Fruit fly (Drosophila melanogaster) whole organism, embryonic: ENCODE measurements around the gene CG5846.
A peak's percentile ranks its signal among the peaks of the same experiment; 100 is the strongest.

Experiments
- Aef1 ChIP-seq: fragments of 200-800 bp; sonication (Bioruptor generic); IDR thresholded peaks from 3 replicates; pipeline ENCODE4 v1.3.6; 2022; ENCODE audit warnings: missing biosample characterization, missing genetic modification characterization
- Atf6 ChIP-seq: fragments of 200-800 bp; sonication (Bioruptor generic); IDR thresholded peaks from 2 replicates; pipeline ENCODE4 v1.3.6; 2022; ENCODE audit warnings: missing biosample characterization, missing genetic modification characterization
- CG1024 ChIP-seq: fragments of 200-800 bp; sonication (Bioruptor generic); IDR thresholded peaks from 2 replicates; pipeline ENCODE4 v1.3.6; 2022; ENCODE audit warnings: missing biosample characterization, missing genetic modification characterization
- CG10274 ChIP-seq: fragments of 200-800 bp; sonication (Bioruptor generic); optimal IDR thresholded peaks from 3 replicates; lab custom pipeline; 2017; ENCODE audit warnings: missing biosample characterization, mild to moderate bottlenecking, missing genetic modification characterization
- CG11695 ChIP-seq: fragments of 200-800 bp; sonication (Bioruptor generic); IDR thresholded peaks from 3 replicates; pipeline ENCODE4 v1.3.6; 2022; ENCODE audit warnings: missing biosample characterization, missing genetic modification characterization
- CG13123 ChIP-seq: fragments of 200-800 bp; sonication (Bioruptor generic); optimal IDR thresholded peaks from 2 replicates; lab custom pipeline; 2016; ENCODE audit warnings: missing biosample characterization, missing genetic modification characterization
- CG14014 ChIP-seq: fragments of 200-800 bp; sonication (Bioruptor generic); IDR thresholded peaks from 2 replicates; pipeline ENCODE4 v1.3.6; 2022; ENCODE audit warnings: missing biosample characterization, missing genetic modification characterization
- CG14860 ChIP-seq: fragments of 200-800 bp; sonication (Bioruptor generic); IDR thresholded peaks from 3 replicates; pipeline ENCODE4 v1.3.6; 2022; ENCODE audit warnings: missing biosample characterization, missing genetic modification characterization; ENCODE audit not compliant: partially characterized antibody
- CG15011 ChIP-seq: fragments of 200-800 bp; sonication (Bioruptor generic); optimal IDR thresholded peaks from 3 replicates; lab custom pipeline; 2018; ENCODE audit warnings: missing biosample characterization, mild to moderate bottlenecking, missing genetic modification characterization
- CG1647 ChIP-seq: fragments of 200-800 bp; sonication (Bioruptor generic); optimal IDR thresholded peaks from 3 replicates; lab custom pipeline; 2016; ENCODE audit warnings: missing biosample characterization, missing genetic modification characterization
- CG18599 ChIP-seq: fragments of 200-800 bp; sonication (Bioruptor generic); optimal IDR thresholded peaks from 3 replicates; lab custom pipeline; 2017; ENCODE audit warnings: missing biosample characterization, missing genetic modification characterization, mild to moderate bottlenecking, moderate library complexity, missing genetic modification reagents
- CG2129 ChIP-seq: fragments of 200-800 bp; sonication (Bioruptor generic); IDR thresholded peaks from 2 replicates; pipeline ENCODE4 v1.3.6; 2022; ENCODE audit warnings: missing biosample characterization, missing genetic modification characterization; ENCODE audit not compliant: partially characterized antibody
- CG2199 ChIP-seq: fragments of 200-800 bp; sonication (Bioruptor generic); IDR thresholded peaks from 3 replicates; pipeline ENCODE4 v1.3.6; 2022; ENCODE audit warnings: missing biosample characterization, missing genetic modification characterization
- CG3163 ChIP-seq: fragments of 200-800 bp; sonication (Bioruptor generic); optimal IDR thresholded peaks from 3 replicates; lab custom pipeline; 2016; ENCODE audit warnings: missing biosample characterization, missing genetic modification characterization
- CG33557 ChIP-seq: fragments of 200-800 bp; sonication (Bioruptor generic); optimal IDR thresholded peaks from 2 replicates; lab custom pipeline; 2019; ENCODE audit warnings: missing biosample characterization, mild to moderate bottlenecking, missing genetic modification characterization, moderate library complexity
- CG43689 ChIP-seq: fragments of 200-800 bp; sonication (Bioruptor generic); IDR thresholded peaks from 2 replicates; pipeline ENCODE4 v1.3.6; 2022; ENCODE audit warnings: missing biosample characterization, missing genetic modification characterization
- CG8290 ChIP-seq, 3 experiments: fragments of 200-800 bp; sonication (Bioruptor generic); optimal IDR thresholded peaks; 2 replicates each; lab custom pipeline; 2016 to 2019; ENCODE audit warnings: missing biosample characterization in 3 of 3, missing genetic modification characterization in 3 of 3, mild to moderate bottlenecking in 2 of 3, moderate library complexity in 1 of 3
- Doc3 ChIP-seq: fragments of 200-800 bp; sonication (Bioruptor generic); IDR thresholded peaks from 3 replicates; pipeline ENCODE4 v1.3.6; 2022; ENCODE audit warnings: missing biosample characterization, missing genetic modification characterization; ENCODE audit not compliant: partially characterized antibody
- Drgx ChIP-seq: fragments of 200-800 bp; sonication (Bioruptor generic); IDR thresholded peaks from 2 replicates; pipeline ENCODE4 v1.3.6; 2022; ENCODE audit warnings: missing biosample characterization, missing genetic modification characterization
- Ets65A ChIP-seq: fragments of 200-800 bp; sonication (Bioruptor generic); peaks from one replicate; lab custom pipeline; 2016; ENCODE audit warnings: missing biosample characterization, missing genetic modification characterization
- Hr78 ChIP-seq, 2 experiments: fragments of 200-800 bp in 1 of 2; fragments of >200 bp in 1 of 2; sonication (Bioruptor generic) in 1 of 2; optimal IDR thresholded peaks; 2 replicates each; lab custom pipeline; 2017 to 2019; ENCODE audit warnings: missing biosample characterization in 2 of 2, missing genetic modification characterization in 2 of 2, mild to moderate bottlenecking in 1 of 2, moderate library complexity in 1 of 2
- Kr ChIP-seq: fragments of 200-800 bp; sonication (Bioruptor generic); optimal IDR thresholded peaks from 2 replicates; lab custom pipeline; 2017; ENCODE audit warnings: missing biosample characterization, mild to moderate bottlenecking, missing genetic modification characterization
- NC2α ChIP-seq: fragments of 200-800 bp; sonication (Bioruptor generic); optimal IDR thresholded peaks from 2 replicates; lab custom pipeline; 2016; ENCODE audit warnings: missing biosample characterization, missing genetic modification characterization
- NFAT ChIP-seq: fragments of 200-800 bp; sonication (Bioruptor generic); IDR thresholded peaks from 2 replicates; pipeline ENCODE4 v1.3.6; 2022; ENCODE audit warnings: missing biosample characterization, missing genetic modification characterization
- NK7.1 ChIP-seq: fragments of 200-800 bp; sonication (Bioruptor generic); optimal IDR thresholded peaks from 3 replicates; lab custom pipeline; 2016; ENCODE audit warnings: missing biosample characterization, missing genetic modification characterization
- Oaz ChIP-seq: fragments of 200-800 bp; sonication (Bioruptor generic); IDR thresholded peaks from 2 replicates; pipeline ENCODE4 v1.3.6; 2022; ENCODE audit warnings: missing biosample characterization, missing genetic modification characterization
- Rfx ChIP-seq: fragments of 200-800 bp; sonication (Bioruptor generic); IDR thresholded peaks from 2 replicates; pipeline ENCODE4 v1.3.6; 2022; ENCODE audit warnings: missing biosample characterization, missing genetic modification characterization
- Sox100B ChIP-seq: fragments of 200-800 bp; sonication (Bioruptor generic); optimal IDR thresholded peaks from 3 replicates; lab custom pipeline; 2018; ENCODE audit warnings: missing biosample characterization, mild to moderate bottlenecking, missing genetic modification characterization
- ab ChIP-seq: fragments of 200-800 bp; sonication (Bioruptor generic); optimal IDR thresholded peaks from 2 replicates; lab custom pipeline; 2016; ENCODE audit warnings: missing biosample characterization, missing genetic modification characterization
- ase ChIP-seq: fragments of 200-800 bp; sonication (Bioruptor generic); IDR thresholded peaks from 3 replicates; pipeline ENCODE4 v1.3.6; 2022; ENCODE audit warnings: missing biosample characterization, missing genetic modification characterization
- bbx ChIP-seq: fragments of 200-800 bp; sonication (Bioruptor generic); IDR thresholded peaks from 2 replicates; pipeline ENCODE4 v1.3.6; 2022; ENCODE audit warnings: missing biosample characterization, missing genetic modification characterization; ENCODE audit not compliant: partially characterized antibody
- cato ChIP-seq: fragments of 200-800 bp; sonication (Bioruptor generic); optimal IDR thresholded peaks from 2 replicates; lab custom pipeline; 2016; ENCODE audit warnings: missing biosample characterization, missing genetic modification characterization, borderline replicate concordance
- danr ChIP-seq: fragments of 200-800 bp; sonication (Bioruptor generic); IDR thresholded peaks from 2 replicates; pipeline ENCODE4 v1.3.6; 2022; ENCODE audit warnings: missing biosample characterization, missing genetic modification characterization
- dysf ChIP-seq: fragments of 200-800 bp; sonication (Bioruptor generic); IDR thresholded peaks from 3 replicates; pipeline ENCODE4 v1.3.6; 2022; ENCODE audit warnings: missing biosample characterization, missing genetic modification characterization
- esg ChIP-seq: fragments of 200-800 bp; sonication (Bioruptor generic); conservative IDR thresholded peaks from 2 replicates; pipeline ENCODE4 v1.3.6; 2022; ENCODE audit warnings: missing biosample characterization, missing genetic modification characterization
- exex ChIP-seq: fragments of 200-800 bp; sonication (Bioruptor generic); optimal IDR thresholded peaks from 4 replicates; lab custom pipeline; 2018; ENCODE audit warnings: missing biosample characterization, mild to moderate bottlenecking, missing genetic modification characterization, moderate library complexity
- gcm2 ChIP-seq: fragments of 200-800 bp; sonication (Bioruptor generic); optimal IDR thresholded peaks from 2 replicates; lab custom pipeline; 2016; ENCODE audit warnings: missing biosample characterization, missing genetic modification characterization
- grau ChIP-seq: fragments of 200-800 bp; optimal IDR thresholded peaks from 3 replicates; lab custom pipeline; 2019; ENCODE audit warnings: missing biosample characterization, mild to moderate bottlenecking, missing genetic modification characterization, moderate library complexity
- gt ChIP-seq: fragments of 200-800 bp; sonication (Bioruptor generic); IDR thresholded peaks from 2 replicates; pipeline ENCODE4 v1.3.6; 2022; ENCODE audit warnings: missing biosample characterization, missing genetic modification characterization
- hbn ChIP-seq: fragments of 200-800 bp; sonication (Bioruptor generic); IDR thresholded peaks from 2 replicates; pipeline ENCODE4 v1.3.6; 2022; ENCODE audit warnings: missing biosample characterization, missing genetic modification characterization; ENCODE audit not compliant: partially characterized antibody
- ken ChIP-seq: fragments of 200-800 bp; sonication (Bioruptor generic); IDR thresholded peaks from 3 replicates; pipeline ENCODE4 v1.3.6; 2022; ENCODE audit warnings: missing biosample characterization, missing genetic modification characterization
- psq ChIP-seq: fragments of 200-800 bp; sonication (Bioruptor generic); optimal IDR thresholded peaks from 2 replicates; lab custom pipeline; 2017; ENCODE audit warnings: missing biosample characterization, missing genetic modification characterization
- pzg ChIP-seq: fragments of 200-800 bp; sonication (Bioruptor generic); optimal IDR thresholded peaks from 3 replicates; lab custom pipeline; 2018; ENCODE audit warnings: missing biosample characterization, mild to moderate bottlenecking, missing genetic modification characterization, moderate library complexity
- row ChIP-seq: fragments of 200-800 bp; sonication (Bioruptor generic); IDR thresholded peaks from 3 replicates; pipeline ENCODE4 v1.3.6; 2022; ENCODE audit warnings: missing biosample characterization, missing genetic modification characterization
- sob ChIP-seq: fragments of 200-800 bp; sonication (Bioruptor generic); IDR thresholded peaks from 2 replicates; pipeline ENCODE4 v1.3.6; 2022; ENCODE audit warnings: missing biosample characterization, missing genetic modification characterization
- tio ChIP-seq: fragments of 200-800 bp; sonication (Bioruptor generic); optimal IDR thresholded peaks from 2 replicates; lab custom pipeline; 2017; ENCODE audit warnings: missing biosample characterization, missing genetic modification characterization, inconsistent platforms
- tna ChIP-seq: fragments of 200-800 bp; sonication (Bioruptor generic); IDR thresholded peaks from 2 replicates; pipeline ENCODE4 v1.3.6; 2022; ENCODE audit warnings: missing biosample characterization, missing genetic modification characterization; ENCODE audit not compliant: partially characterized antibody
- trh ChIP-seq: fragments of 200-800 bp; sonication (Bioruptor generic); optimal IDR thresholded peaks from 2 replicates; lab custom pipeline; 2016; ENCODE audit warnings: missing biosample characterization, missing genetic modification characterization

CG5846 gene

dm6 chr2L:9966983-9967737 lies 10.1 kb upstream of the CG5846 start, which contains the start of the genes Dref and RpL13 (continued):
- TF ChIP-seq CG2199 (GFP tag; lab: Robert Waterston, UW) (no peak), CG10274 (peak; percentile 78), Kr (GFP tag; lab: Kevin White, UChicago) (peak; percentile 12), NFAT (GFP tag; lab: Robert Waterston, UW) (peak; percentile 82), CG1647 (GFP tag; lab: Kevin White, UChicago) (peak; percentile 66), Sox100B (peak; percentile 93), CG11695 (GFP tag; lab: Robert Waterston, UW) (peak; percentile 59; the same call in 1 of the 3 replicates), CG2129 (GFP tag; lab: Robert Waterston, UW) (peak; percentile 47), row (GFP tag; lab: Robert Waterston, UW) (peak; percentile 81), Atf6 (peak; percentile 84), Aef1 (GFP tag; lab: Robert Waterston, UW) (peak; percentile 47), Hr78 (GFP tag; optimal IDR thresholded peaks at IDR 0.05; lab: Kevin White, UChicago) (peak in 1 of 2 experiments; percentile 47), NC2α (peak; percentile 81), ase (peak; percentile 73; the same call in 2 of the 3 replicates), CG33557 (GFP tag; lab: Kevin White, UChicago) (peak; percentile 89), CG1024 (GFP tag; lab: Robert Waterston, UW) (peak; percentile 69), CG14014 (GFP tag; lab: Robert Waterston, UW) (peak; percentile 66), CG14860 (GFP tag; lab: Robert Waterston, UW) (peak; percentile 83), pzg (peak; percentile 83), Rfx (GFP tag; lab: Robert Waterston, UW) (peak; percentile 88), bbx (GFP tag; lab: Robert Waterston, UW) (peak; percentile 68), ken (peak; percentile 75; the same call in 2 of the 3 replicates), tna (GFP tag; lab: Robert Waterston, UW) (peak; percentile 75; the same call in 1 of the 2 replicates), cato (GFP tag; lab: Kevin White, UChicago) (peak; percentile 65), CG18599 (GFP tag; lab: Kevin White, UChicago) (peak; percentile 92), hbn (GFP tag; lab: Robert Waterston, UW) (peak; percentile 67), ab (GFP tag; lab: Kevin White, UChicago) (peak; percentile 17), esg (GFP tag; lab: Robert Waterston, UW) (peak; percentile 52), sob (peak; percentile 83), Drgx (peak; percentile 38; the same call in 1 of the 2 replicates), psq (GFP tag; lab: Kevin White, UChicago) (peak; percentile 44), NK7.1 (peak; percentile 92), Doc3 (GFP tag; lab: Robert Waterston, UW) (peak; percentile 67), tio (GFP tag; lab: Kevin White, UChicago) (no peak), gt (GFP tag; lab: Robert Waterston, UW) (0 out of 2 replicates have a peak, but pooled peaks have one; percentile 16), CG43689 (GFP tag; lab: Robert Waterston, UW) (peak; percentile 63), CG15011 (peak; percentile 90), CG8290 (GFP tag; optimal IDR thresholded peaks at IDR 0.05; lab: Kevin White, UChicago) (peak; percentile 67), CG8290 (tag; optimal IDR thresholded peaks at IDR 0.05; lab: Kevin White, UChicago) (peak; percentile 87 to 92), grau (peak; percentile 81), trh (GFP tag; lab: Kevin White, UChicago) (peak; percentile 64), exex (peak; percentile 75), dysf (GFP tag; lab: Robert Waterston, UW) (peak; percentile 73; the same call in 2 of the 3 replicates), gcm2 (GFP tag; lab: Kevin White, UChicago) (peak; percentile 80), danr (GFP tag; lab: Robert Waterston, UW) (no peak), CG3163 (GFP tag; lab: Kevin White, UChicago) (peak; percentile 70), CG13123 (GFP tag; lab: Kevin White, UChicago) (peak; percentile 97), Oaz (GFP tag; lab: Robert Waterston, UW) (peak; percentile 71), Ets65A (peak; percentile 97)
